Fruit fly (Drosophila melanogaster): Measurements from ENCODE around the gene Nha1.
A peak's percentile ranks its signal among the peaks of the same experiment; 100 is the strongest.

Nha1 gene

DNA sequence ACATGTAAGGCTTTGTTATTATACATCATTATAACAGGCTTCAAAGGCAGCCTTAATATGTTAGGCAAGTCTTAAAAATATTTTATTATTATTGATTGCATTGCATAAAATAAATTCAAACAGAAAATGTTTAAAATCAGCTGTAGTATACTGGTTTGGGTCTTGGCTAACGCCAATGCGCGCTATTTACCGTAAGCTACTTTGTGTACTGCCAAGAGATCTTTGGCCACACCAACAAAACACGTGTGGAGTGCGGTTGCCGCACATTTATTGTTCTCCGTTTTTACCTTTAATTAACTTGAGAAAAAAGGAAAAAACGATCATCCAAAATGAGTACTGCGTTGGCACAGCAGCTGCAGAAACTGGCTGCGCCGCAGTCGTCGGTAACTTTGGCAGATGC, 16.3 kb downstream of the Nha1 start (continued):
- peak; percentile 33 for TF ChIP-seq CG2116 (GFP tag; optimal IDR thresholded peaks at IDR 0.05)
- TF ChIP-seq stwl (tag; optimal IDR thresholded peaks at IDR 0.05), result peak; percentile 68
- TF ChIP-seq bbx (GFP tag; IDR thresholded peaks at IDR 0.05; ENCODE audit: partially characterized antibody), result 0 out of 2 replicates have a peak, but pooled peaks have one; percentile 20
- TF ChIP-seq CG7839 (tag; optimal IDR thresholded peaks at IDR 0.05), result no peak
- TF ChIP-seq Lhr (GFP tag; optimal IDR thresholded peaks at IDR 0.05), result peak; percentile 31
- TF ChIP-seq Ada2b (GFP tag; IDR thresholded peaks at IDR 0.05), result no peak
- TF ChIP-seq NC2β (GFP tag; optimal IDR thresholded peaks at IDR 0.05), result peak; percentile 20
- peak; percentile 67 for TF ChIP-seq Ets97D (GFP tag; optimal IDR thresholded peaks at IDR 0.05)
- TF ChIP-seq CG13287 (GFP tag; IDR thresholded peaks at IDR 0.05; ENCODE audit: partially characterized antibody), result peak; percentile 28; the same call in 1 of the 2 replicates
- peak; percentile 96 for TF ChIP-seq CG14710 (tag; optimal IDR thresholded peaks at IDR 0.05)
- TF ChIP-seq CG1603 (tag; optimal IDR thresholded peaks at IDR 0.05), result peak; percentile 80
- TF ChIP-seq zfh1 (GFP tag; IDR thresholded peaks at IDR 0.05), result 0 out of 3 replicates have a peak, but pooled peaks have one; percentile 32
- no peak for TF ChIP-seq Trl (optimal IDR thresholded peaks at IDR 0.05)
- TF ChIP-seq Trl (GFP tag; optimal IDR thresholded peaks at IDR 0.05), result no peak
- peak; percentile 99 for TF ChIP-seq dm (GFP tag; optimal IDR thresholded peaks at IDR 0.05)
- TF ChIP-seq CG17829 (tag; optimal IDR thresholded peaks at IDR 0.05), result peak; percentile 16
- TF ChIP-seq Xbp1 (GFP tag; optimal IDR thresholded peaks at IDR 0.05), result no peak
- peak; percentile 93 for TF ChIP-seq YL-1 (GFP tag; optimal IDR thresholded peaks at IDR 0.05)
- no peak for TF ChIP-seq CG12769 (tag; optimal IDR thresholded peaks at IDR 0.05)
- peak; percentile 3 for TF ChIP-seq Elba2 (GFP tag; optimal IDR thresholded peaks at IDR 0.05)
- TF ChIP-seq CG9797 (GFP tag; optimal IDR thresholded peaks at IDR 0.05), result peak; percentile 88
- peak; percentile 77 for TF ChIP-seq Dp (GFP tag; optimal IDR thresholded peaks at IDR 0.05)
- peak; percentile 94 for TF ChIP-seq CG34422 (GFP tag; IDR thresholded peaks at IDR 0.05)
- TF ChIP-seq CG9817 (tag; optimal IDR thresholded peaks at IDR 0.05), result no peak
- no peak for TF ChIP-seq Side (GFP tag; optimal IDR thresholded peaks at IDR 0.05)
- peak; percentile 36; the same call in 1 of the 2 replicates for TF ChIP-seq ato (GFP tag; IDR thresholded peaks at IDR 0.05; ENCODE audit: partially characterized antibody)
- TF ChIP-seq CrebB (tag; optimal IDR thresholded peaks at IDR 0.05), result no peak
- TF ChIP-seq Dll (GFP tag; IDR thresholded peaks at IDR 0.05; ENCODE audit: partially characterized antibody), result 0 out of 4 replicates have a peak, but pooled peaks have one; percentile 39
- TF ChIP-seq CG12155 (GFP tag; optimal IDR thresholded peaks at IDR 0.05), result no peak
- TF ChIP-seq Abd-B (GFP tag; optimal IDR thresholded peaks at IDR 0.05), result peak; percentile 15
- TF ChIP-seq CHES-1-like (GFP tag; optimal IDR thresholded peaks at IDR 0.05), result peak; percentile 53
- peak; percentile 38 for TF ChIP-seq Dref (GFP tag; IDR thresholded peaks at IDR 0.05)
- TF ChIP-seq stc (GFP tag; IDR thresholded peaks at IDR 0.05), result no peak
- no peak for TF ChIP-seq ems (GFP tag; optimal IDR thresholded peaks at IDR 0.05)
- TF ChIP-seq H2.0 (GFP tag; IDR thresholded peaks at IDR 0.05), result no peak
- TF ChIP-seq Taf1 (GFP tag; IDR thresholded peaks at IDR 0.05), result no peak
- peak; percentile 15 for TF ChIP-seq HmgD (GFP tag; optimal IDR thresholded peaks at IDR 0.05)
- no peak for TF ChIP-seq CG33213 (GFP tag; optimal IDR thresholded peaks at IDR 0.05)
- TF ChIP-seq gsb-n (tag; optimal IDR thresholded peaks at IDR 0.05), result no peak
- peak; percentile 59 for TF ChIP-seq CG8924 (tag; optimal IDR thresholded peaks at IDR 0.05)
- peak; percentile 15 for TF ChIP-seq CG2120 (GFP tag; optimal IDR thresholded peaks at IDR 0.05)
- peak; percentile 6 for TF ChIP-seq CoRest (tag; optimal IDR thresholded peaks at IDR 0.05)
- TF ChIP-seq pita (GFP tag; optimal IDR thresholded peaks at IDR 0.05), result peak; percentile 70
- peak; percentile 50 for TF ChIP-seq phol (tag; optimal IDR thresholded peaks at IDR 0.05)
- no peak for TF ChIP-seq vnd (GFP tag; IDR thresholded peaks at IDR 0.05; ENCODE audit: partially characterized antibody)
- TF ChIP-seq CG6175 (GFP tag; IDR thresholded peaks at IDR 0.05), result no peak
- peak; percentile 23 for TF ChIP-seq nerfin-1 (tag; optimal IDR thresholded peaks at IDR 0.05)
- TF ChIP-seq D (optimal IDR thresholded peaks at IDR 0.05), result peak; percentile 44
- TF ChIP-seq D (GFP tag; optimal IDR thresholded peaks at IDR 0.05), result no peak
- TF ChIP-seq yki (optimal IDR thresholded peaks at IDR 0.05), result no peak
- TF ChIP-seq Camta (GFP tag; optimal IDR thresholded peaks at IDR 0.05), result no peak
